Worm (Caenorhabditis elegans) whole organism, late embryonic: ENCODE data around the gene arrd-17.

ENCODE experiments used
- F13H6.1 ChIP-seq: sonication (generic microtip); optimal IDR thresholded peaks from 2 replicates; lab custom pipeline; 2016; ENCODE audit warnings: missing genetic modification characterization, missing compliant biosample characterization
- T23F11.4 ChIP-seq: fragments of 200-800 bp; sonication (Bioruptor generic); optimal IDR thresholded peaks from 2 replicates; lab custom pipeline; 2018; ENCODE audit warnings: mild to moderate bottlenecking, missing genetic modification characterization, missing compliant biosample characterization
- ceh-19 ChIP-seq: fragments of 200-800 bp; sonication (Bioruptor generic); optimal IDR thresholded peaks from 2 replicates; lab custom pipeline; 2018; ENCODE audit warnings: mild to moderate bottlenecking, missing genetic modification characterization, missing compliant biosample characterization
- ceh-2 ChIP-seq: sonication (generic microtip); optimal IDR thresholded peaks from 2 replicates; lab custom pipeline; 2016; ENCODE audit warnings: missing genotype, missing genetic modification characterization, missing compliant biosample characterization
- elt-2 ChIP-seq: sonication (generic microtip); optimal IDR thresholded peaks from 2 replicates; lab custom pipeline; 2016; ENCODE audit warnings: missing genetic modification reagents, missing genetic modification characterization, missing compliant biosample characterization
- hlh-30 ChIP-seq: sonication (generic microtip); optimal IDR thresholded peaks from 2 replicates; lab custom pipeline; 2017; ENCODE audit warnings: antibody characterized with exemption, missing genetic modification characterization, missing compliant biosample characterization; ENCODE audit not compliant: insufficient read depth
- rnt-1 ChIP-seq: sonication (generic microtip); optimal IDR thresholded peaks from 2 replicates; lab custom pipeline; 2016; ENCODE audit warnings: missing genetic modification characterization, missing compliant biosample characterization

DNA sequence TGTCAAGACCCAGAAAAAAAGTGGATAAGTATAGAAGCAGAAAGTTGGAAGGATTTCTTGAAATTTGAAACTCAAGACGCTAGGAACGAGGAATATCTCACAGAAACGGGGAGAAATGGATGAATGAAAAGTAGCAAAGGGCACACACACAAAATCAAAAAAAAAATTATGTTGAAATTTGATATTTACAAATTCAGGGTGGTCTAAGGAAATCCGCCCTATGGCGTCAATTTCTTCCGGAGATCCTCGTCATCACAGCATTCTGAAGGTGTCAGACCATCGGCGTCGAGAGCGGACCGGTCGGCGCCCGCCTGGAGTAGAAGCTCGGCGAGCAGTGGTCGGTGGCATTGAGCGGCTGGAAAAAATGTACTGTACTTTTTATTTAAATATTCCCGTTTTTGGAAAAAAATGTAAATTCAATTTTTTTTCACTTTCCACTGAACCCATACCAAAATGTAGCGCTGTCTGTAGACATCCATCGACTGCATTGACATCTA is 9.4 kb upstream of the arrd-17 start:
- no peak for TF ChIP-seq hlh-30 (tag; lab: Kevin White, UChicago)
- no peak for TF ChIP-seq rnt-1 (tag; lab: Kevin White, UChicago)
- no peak for TF ChIP-seq ceh-2
- TF ChIP-seq ceh-19 (GFP tag; lab: Kevin White, UChicago): no peak
- no peak for TF ChIP-seq F13H6.1 (tag; lab: Kevin White, UChicago)
- TF ChIP-seq elt-2 (tag; lab: Kevin White, UChicago): no peak
- TF ChIP-seq T23F11.4 (GFP tag; lab: Kevin White, UChicago): no peak
